Fruit fly (Drosophila melanogaster) whole organism, embryonic: ENCODE data around the gene Kat60.

Experiments
- Aef1 ChIP-seq: fragments of 200-800 bp; sonication (Bioruptor generic); IDR thresholded peaks from 3 replicates; pipeline ENCODE4 v1.3.6; 2022; ENCODE audit warnings: missing biosample characterization, missing genetic modification characterization
- Blimp-1 ChIP-seq: fragments of 200-800 bp; sonication (Bioruptor generic); optimal IDR thresholded peaks from 3 replicates; lab custom pipeline; 2018; ENCODE audit warnings: missing biosample characterization, missing genetic modification characterization, mild to moderate bottlenecking, moderate library complexity, missing genetic modification reagents
- CG1233 ChIP-seq: fragments of 200-800 bp; sonication (Bioruptor generic); optimal IDR thresholded peaks from 4 replicates; lab custom pipeline; 2018; ENCODE audit warnings: missing biosample characterization, mild to moderate bottlenecking, missing genetic modification characterization
- CG14710 ChIP-seq: fragments of 200-800 bp; sonication (Bioruptor generic); optimal IDR thresholded peaks from 3 replicates; lab custom pipeline; 2019; ENCODE audit warnings: missing biosample characterization, mild to moderate bottlenecking, missing genetic modification characterization, moderate library complexity
- CG15073 ChIP-seq: fragments of 200-800 bp; sonication (Bioruptor generic); optimal IDR thresholded peaks from 2 replicates; lab custom pipeline; 2016; ENCODE audit warnings: missing biosample characterization, missing genetic modification characterization
- CG1529 ChIP-seq: fragments of 200-800 bp; sonication (Bioruptor generic); optimal IDR thresholded peaks from 3 replicates; lab custom pipeline; 2018; ENCODE audit warnings: missing biosample characterization, missing genetic modification characterization
- CG17612 ChIP-seq: fragments of 200-800 bp; sonication (Bioruptor generic); IDR thresholded peaks from 2 replicates; pipeline ENCODE4 v1.3.6; 2022; ENCODE audit warnings: missing biosample characterization, missing genetic modification characterization
- CG18262 ChIP-seq: fragments of 200-800 bp; optimal IDR thresholded peaks from 3 replicates; lab custom pipeline; 2019; ENCODE audit warnings: missing biosample characterization, mild to moderate bottlenecking, missing genetic modification characterization, moderate library complexity
- CG2678 ChIP-seq: fragments of 200-800 bp; sonication (Bioruptor generic); optimal IDR thresholded peaks from 3 replicates; lab custom pipeline; 2019; ENCODE audit warnings: missing biosample characterization, mild to moderate bottlenecking, missing genetic modification characterization, moderate library complexity
- CG2875 ChIP-seq: fragments of 200-800 bp; sonication (Bioruptor generic); optimal IDR thresholded peaks from 2 replicates; lab custom pipeline; 2017; ENCODE audit warnings: missing biosample characterization, mild to moderate bottlenecking, missing genetic modification characterization, missing genetic modification reagents
- CG30403 ChIP-seq: fragments of 200-800 bp; sonication (Bioruptor generic); optimal IDR thresholded peaks from 3 replicates; lab custom pipeline; 2016; ENCODE audit warnings: missing biosample characterization, missing genetic modification characterization
- CG3407 ChIP-seq: fragments of 200-800 bp; sonication (Bioruptor generic); optimal IDR thresholded peaks from 2 replicates; lab custom pipeline; 2018; ENCODE audit warnings: missing biosample characterization, mild to moderate bottlenecking, missing genetic modification characterization
- CG34224 ChIP-seq: fragments of 200-800 bp; sonication (Bioruptor generic); IDR thresholded peaks from 3 replicates; pipeline ENCODE4 v1.3.6; 2022; ENCODE audit warnings: missing biosample characterization, missing genetic modification characterization; ENCODE audit not compliant: partially characterized antibody
- CG34422 ChIP-seq: fragments of 200-800 bp; sonication (Bioruptor generic); IDR thresholded peaks from 3 replicates; pipeline ENCODE4 v1.3.6; 2022; ENCODE audit warnings: missing biosample characterization, missing genetic modification characterization
- CG4424 ChIP-seq: fragments of 200-800 bp; sonication (Bioruptor generic); optimal IDR thresholded peaks from 3 replicates; lab custom pipeline; 2016; ENCODE audit warnings: missing biosample characterization, missing genetic modification characterization
- CG8359 ChIP-seq: fragments of 200-800 bp; sonication (Bioruptor generic); optimal IDR thresholded peaks from 2 replicates; lab custom pipeline; 2017; ENCODE audit warnings: missing biosample characterization, mild to moderate bottlenecking, missing genetic modification characterization, borderline replicate concordance
- CrebB ChIP-seq: fragments of 200-800 bp; sonication (Bioruptor generic); optimal IDR thresholded peaks from 3 replicates; lab custom pipeline; 2018; ENCODE audit warnings: missing biosample characterization, mild to moderate bottlenecking, missing genetic modification characterization
- Dip2 ChIP-seq: fragments of 200-800 bp; sonication (Bioruptor generic); IDR thresholded peaks from 2 replicates; pipeline ENCODE4 v1.3.6; 2022; ENCODE audit warnings: missing biosample characterization, missing genetic modification characterization
- H2.0 ChIP-seq: fragments of 200-800 bp; sonication (Bioruptor generic); IDR thresholded peaks from 2 replicates; pipeline ENCODE4 v1.3.6; 2022; ENCODE audit warnings: missing biosample characterization, missing genetic modification characterization
- HLH3B ChIP-seq: fragments of 200-800 bp; sonication (Bioruptor generic); IDR thresholded peaks from 2 replicates; pipeline ENCODE4 v1.3.6; 2022; ENCODE audit warnings: missing biosample characterization, missing genetic modification characterization
- HLH4C ChIP-seq: fragments of 200-800 bp; sonication (Bioruptor generic); IDR thresholded peaks from 3 replicates; pipeline ENCODE4 v1.3.6; 2022; ENCODE audit warnings: missing biosample characterization, missing genetic modification characterization; ENCODE audit not compliant: partially characterized antibody
- MBD-R2 ChIP-seq: fragments of 200-800 bp; sonication (Bioruptor generic); IDR thresholded peaks from 2 replicates; pipeline ENCODE4 v1.3.6; 2022; ENCODE audit warnings: missing biosample characterization, missing genetic modification characterization
- Mes4 ChIP-seq: fragments of 200-800 bp; sonication (Bioruptor generic); optimal IDR thresholded peaks from 2 replicates; lab custom pipeline; 2016; ENCODE audit warnings: missing biosample characterization, missing genetic modification characterization
- Myb ChIP-seq: fragments of 200-800 bp; sonication (Bioruptor generic); optimal IDR thresholded peaks from 2 replicates; lab custom pipeline; 2016; ENCODE audit warnings: missing biosample characterization, missing genetic modification characterization
- Pdp1 ChIP-seq, 2 experiments: fragments of 200-800 bp; sonication (Bioruptor generic); optimal IDR thresholded peaks; 3 replicates each; lab custom pipeline; 2016; ENCODE audit warnings: missing biosample characterization in 2 of 2, missing genetic modification characterization in 2 of 2, mild to moderate bottlenecking in 1 of 2, moderate library complexity in 1 of 2
- Ptx1 ChIP-seq: fragments of 200-800 bp; sonication (Bioruptor generic); IDR thresholded peaks from 2 replicates; pipeline ENCODE4 v1.3.6; 2022; ENCODE audit warnings: missing biosample characterization, missing genetic modification characterization
- Side ChIP-seq: fragments of 200-800 bp; sonication (Bioruptor generic); optimal IDR thresholded peaks from 2 replicates; lab custom pipeline; 2016; ENCODE audit warnings: missing biosample characterization, missing genetic modification characterization
- Sox102F ChIP-seq: fragments of 200-800 bp; sonication (Bioruptor generic); optimal IDR thresholded peaks from 2 replicates; lab custom pipeline; 2018; ENCODE audit warnings: missing biosample characterization, mild to moderate bottlenecking, missing genetic modification characterization, moderate library complexity
- bbx ChIP-seq: fragments of 200-800 bp; sonication (Bioruptor generic); IDR thresholded peaks from 2 replicates; pipeline ENCODE4 v1.3.6; 2022; ENCODE audit warnings: missing biosample characterization, missing genetic modification characterization; ENCODE audit not compliant: partially characterized antibody
- cad ChIP-seq: fragments of >200 bp; optimal IDR thresholded peaks from 2 replicates; lab custom pipeline; 2017; ENCODE audit warnings: missing biosample characterization, missing genetic modification characterization
- cg ChIP-seq: fragments of 200-800 bp; sonication (Bioruptor generic); optimal IDR thresholded peaks from 3 replicates; lab custom pipeline; 2019; ENCODE audit warnings: missing biosample characterization, mild to moderate bottlenecking, missing genetic modification characterization, moderate library complexity
- chif ChIP-seq, 2 experiments: fragments of 200-800 bp; sonication (Bioruptor generic); optimal IDR thresholded peaks; 3 replicates each; lab custom pipeline; 2016; ENCODE audit warnings: missing biosample characterization in 2 of 2, missing genetic modification characterization in 2 of 2
- da ChIP-seq: fragments of 200-800 bp; sonication (Bioruptor generic); optimal IDR thresholded peaks from 2 replicates; lab custom pipeline; 2016; ENCODE audit warnings: missing biosample characterization, missing genetic modification characterization
- dm ChIP-seq: fragments of 200-800 bp; sonication (Bioruptor generic); optimal IDR thresholded peaks from 3 replicates; lab custom pipeline; 2016; ENCODE audit warnings: missing biosample characterization, missing genetic modification characterization
- dmrt11E ChIP-seq: fragments of 200-800 bp; sonication (Bioruptor generic); optimal IDR thresholded peaks from 3 replicates; lab custom pipeline; 2018; ENCODE audit warnings: missing biosample characterization, mild to moderate bottlenecking, missing genetic modification characterization, moderate library complexity
- fu2 ChIP-seq: fragments of 200-800 bp; sonication (Bioruptor generic); optimal IDR thresholded peaks from 2 replicates; lab custom pipeline; 2016; ENCODE audit warnings: missing biosample characterization, missing genetic modification characterization
- her ChIP-seq: fragments of 200-800 bp; sonication (Bioruptor generic); optimal IDR thresholded peaks from 2 replicates; lab custom pipeline; 2016; ENCODE audit warnings: missing biosample characterization, missing genetic modification characterization
- ken ChIP-seq: fragments of 200-800 bp; sonication (Bioruptor generic); IDR thresholded peaks from 3 replicates; pipeline ENCODE4 v1.3.6; 2022; ENCODE audit warnings: missing biosample characterization, missing genetic modification characterization
- nerfin-1 ChIP-seq: fragments of 200-800 bp; sonication (Bioruptor generic); optimal IDR thresholded peaks from 3 replicates; lab custom pipeline; 2019; ENCODE audit warnings: missing biosample characterization, mild to moderate bottlenecking, missing genetic modification characterization, moderate library complexity
- otp ChIP-seq: fragments of 200-800 bp; sonication (Bioruptor generic); IDR thresholded peaks from 3 replicates; pipeline ENCODE4, ENCODE4 v1.3.6; 2022; ENCODE audit warnings: missing biosample characterization, missing genetic modification characterization
- p53 ChIP-seq: fragments of 200-800 bp; sonication (Bioruptor generic); optimal IDR thresholded peaks from 2 replicates; lab custom pipeline; 2016; ENCODE audit warnings: missing biosample characterization, missing genetic modification characterization
- pfk ChIP-seq: fragments of 200-800 bp; sonication (Bioruptor generic); optimal IDR thresholded peaks from 2 replicates; lab custom pipeline; 2018; ENCODE audit warnings: missing biosample characterization, mild to moderate bottlenecking, missing genetic modification characterization, moderate library complexity
- sd ChIP-seq: fragments of 200-800 bp; sonication (Bioruptor generic); optimal IDR thresholded peaks from 3 replicates; lab custom pipeline; 2018; ENCODE audit warnings: missing biosample characterization, mild to moderate bottlenecking, missing genetic modification characterization, moderate library complexity
- stc ChIP-seq: fragments of 200-800 bp; sonication (Bioruptor generic); IDR thresholded peaks from 2 replicates; pipeline ENCODE4 v1.3.6; 2022; ENCODE audit warnings: missing biosample characterization, missing genetic modification characterization
- tup ChIP-seq: fragments of 200-800 bp; sonication (Bioruptor generic); optimal IDR thresholded peaks from 2 replicates; lab custom pipeline; 2016; ENCODE audit warnings: missing biosample characterization, mild to moderate bottlenecking, missing genetic modification characterization, moderate library complexity
- twi ChIP-seq: fragments of 200-800 bp; optimal IDR thresholded peaks from 2 replicates; lab custom pipeline; 2019; ENCODE audit warnings: missing biosample characterization, mild to moderate bottlenecking, missing genetic modification characterization, moderate library complexity
- tx ChIP-seq: fragments of 200-800 bp; sonication (Bioruptor generic); optimal IDR thresholded peaks from 2 replicates; lab custom pipeline; 2016; ENCODE audit warnings: missing biosample characterization, missing genetic modification characterization
- unpg ChIP-seq: fragments of 200-800 bp; sonication (Bioruptor generic); optimal IDR thresholded peaks from 3 replicates; lab custom pipeline; 2018; ENCODE audit warnings: missing biosample characterization, mild to moderate bottlenecking, missing genetic modification characterization, moderate library complexity
- wek ChIP-seq: fragments of 200-800 bp; sonication (Bioruptor generic); optimal IDR thresholded peaks from 3 replicates; lab custom pipeline; 2018; ENCODE audit warnings: missing biosample characterization, mild to moderate bottlenecking, missing genetic modification characterization, moderate library complexity
- z ChIP-seq: fragments of 200-800 bp; sonication (Bioruptor generic); IDR thresholded peaks from 3 replicates; pipeline ENCODE4 v1.3.6; 2022; ENCODE audit warnings: missing biosample characterization, missing genetic modification characterization

Gene Kat60

dm6 chr3R:5198302-5198701 lies 33.7 kb downstream of the Kat60 start (continued):
- TF ChIP-seq Ptx1 (GFP tag; lab: Robert Waterston, UW) (peak; percentile 55; the same call in 1 of the 2 replicates), pfk (GFP tag; lab: Kevin White, UChicago) (no peak), HLH3B (GFP tag; lab: Robert Waterston, UW) (peak; percentile 51; the same call in 1 of the 2 replicates), Myb (peak; percentile 45), CrebB (tag; lab: Kevin White, UChicago) (no peak), dmrt11E (tag; lab: Kevin White, UChicago) (no peak), fu2 (GFP tag; lab: Kevin White, UChicago) (peak; percentile 53), wek (GFP tag; lab: Kevin White, UChicago) (no peak), CG30403 (GFP tag; lab: Kevin White, UChicago) (peak; percentile 56), CG1233 (GFP tag; lab: Kevin White, UChicago) (peak; percentile 23), CG34224 (GFP tag; lab: Robert Waterston, UW) (no peak), Side (peak; percentile 66), CG4424 (GFP tag; lab: Kevin White, UChicago) (peak; percentile 23), Blimp-1 (peak; percentile 18), MBD-R2 (peak; percentile 17; the same call in 1 of the 2 replicates), Dip2 (no peak), H2.0 (0 out of 2 replicates have a peak, but pooled peaks have one; percentile 27), tx (GFP tag; lab: Kevin White, UChicago) (no peak), stc (GFP tag; lab: Robert Waterston, UW) (peak; percentile 56; the same call in 1 of the 2 replicates), CG34422 (GFP tag; lab: Robert Waterston, UW) (0 out of 3 replicates have a peak, but pooled peaks have one; percentile 32), HLH4C (GFP tag; lab: Robert Waterston, UW) (0 out of 3 replicates have a peak, but pooled peaks have one; percentile 21), tup (peak; percentile 20), unpg (GFP tag; lab: Kevin White, UChicago) (peak; percentile 49), otp (no peak; the same call in 2 of the 3 replicates), CG8359 (GFP tag; lab: Kevin White, UChicago) (no peak), CG15073 (GFP tag; lab: Kevin White, UChicago) (no peak), z (no peak), Mes4 (no peak), cg (GFP tag; lab: Kevin White, UChicago) (no peak), CG17612 (GFP tag; lab: Robert Waterston, UW) (no peak), CG14710 (tag; lab: Kevin White, UChicago) (no peak), bbx (GFP tag; lab: Robert Waterston, UW) (no peak), CG3407 (no peak), twi (tag; lab: Kevin White, UChicago) (no peak), CG1529 (GFP tag; lab: Kevin White, UChicago) (no peak), nerfin-1 (no peak), CG2875 (GFP tag; lab: Kevin White, UChicago) (no peak), ken (GFP tag; lab: Robert Waterston, UW) (no peak), Pdp1 (GFP tag; optimal IDR thresholded peaks at IDR 0.05; lab: Kevin White, UChicago) (peak in 1 of 2 experiments; percentile 45), sd (peak; percentile 16), dm (GFP tag; lab: Kevin White, UChicago) (no peak), p53 (GFP tag; lab: Kevin White, UChicago) (no peak), her (GFP tag; lab: Kevin White, UChicago) (peak; percentile 67), Sox102F (GFP tag; lab: Kevin White, UChicago) (peak; percentile 42), cad (GFP tag; lab: Kevin White, UChicago) (no peak), da (GFP tag; lab: Kevin White, UChicago) (no peak), CG2678 (peak; percentile 74), chif (GFP tag; optimal IDR thresholded peaks at IDR 0.05; lab: Kevin White, UChicago) (peak; percentile 23 to 45), CG18262 (tag; lab: Kevin White, UChicago) (peak; percentile 21), Aef1 (GFP tag; lab: Robert Waterston, UW) (no peak)
